Worm (Caenorhabditis elegans) whole organism, L4 larva: ENCODE results near the gene C17C3.24.
A peak's percentile ranks its signal among the peaks of the same experiment; 100 is the strongest.

Experiments
- T20F7.1 ChIP-seq: fragments of 200-800 bp; sonication (Bioruptor generic); optimal IDR thresholded peaks from 2 replicates; lab custom pipeline; 2018; ENCODE audit warnings: mild to moderate bottlenecking, missing genetic modification characterization, missing compliant biosample characterization
- T26A8.4 ChIP-seq: fragments of 200-800 bp; sonication (Bioruptor generic); IDR thresholded peaks from 2 replicates; pipeline ENCODE4 v1.3.6; 2022; ENCODE audit warnings: missing genetic modification characterization, missing compliant biosample characterization
- Y75B8A.6 ChIP-seq: fragments of 200-800 bp; sonication (Bioruptor generic); IDR thresholded peaks from 2 replicates; pipeline ENCODE4 v1.3.6; 2022; ENCODE audit warnings: missing genetic modification reagents, missing genetic modification characterization, missing compliant biosample characterization
- ZK546.5 ChIP-seq, 2 experiments: sonication (generic microtip); optimal IDR thresholded peaks; 2 replicates each; lab custom pipeline; 2017; ENCODE audit warnings: missing biosample characterization in 2 of 2, missing genetic modification characterization in 2 of 2
- aha-1 ChIP-seq: fragments of 150-350 bp; peaks from one replicate; lab custom pipeline; 2014; ENCODE audit warnings: missing biosample characterization, missing genetic modification characterization
- aly-2 ChIP-seq: sonication (generic microtip); optimal IDR thresholded peaks from 2 replicates; lab custom pipeline; 2018; ENCODE audit warnings: missing biosample characterization, missing genetic modification characterization
- ama-1 ChIP-seq: fragments of 150-350 bp; optimal IDR thresholded peaks from 2 replicates; lab custom pipeline; 2014; ENCODE audit warnings: inconsistent platforms, mixed read lengths
- attf-4 ChIP-seq: sonication (generic microtip); optimal IDR thresholded peaks from 3 replicates; lab custom pipeline; 2017; ENCODE audit warnings: missing biosample characterization, missing genetic modification characterization
- ceh-20 ChIP-seq: fragments of 200-800 bp; sonication (Bioruptor generic); IDR thresholded peaks from 2 replicates; pipeline ENCODE4 v1.3.6; 2022; ENCODE audit warnings: missing genetic modification reagents, missing genetic modification characterization, missing compliant biosample characterization
- ceh-44 ChIP-seq: fragments of 200-800 bp; sonication (Bioruptor generic); IDR thresholded peaks from 2 replicates; pipeline ENCODE4 v1.3.6; 2022; ENCODE audit warnings: missing genetic modification reagents, missing genetic modification characterization, missing compliant biosample characterization
- ceh-62 ChIP-seq: sonication (generic microtip); optimal IDR thresholded peaks from 2 replicates; lab custom pipeline; 2017; ENCODE audit warnings: missing biosample characterization, missing genetic modification characterization
- ceh-82 ChIP-seq: sonication (generic microtip); optimal IDR thresholded peaks from 2 replicates; lab custom pipeline; 2017; ENCODE audit warnings: missing biosample characterization, missing genetic modification characterization
- ces-1 ChIP-seq: fragments of 150-350 bp; sonication (generic microtip); optimal IDR thresholded peaks from 4 replicates; lab custom pipeline; 2014; ENCODE audit warnings: missing biosample characterization, missing genetic modification reagents, missing genetic modification characterization
- daf-12 ChIP-seq: fragments of 150-350 bp; optimal IDR thresholded peaks from 2 replicates; lab custom pipeline; 2014; ENCODE audit warnings: missing biosample characterization, missing genetic modification reagents, missing genetic modification characterization
- daf-8 ChIP-seq: fragments of 200-800 bp; sonication (Bioruptor generic); IDR thresholded peaks from 2 replicates; pipeline ENCODE4 v1.3.6; 2022; ENCODE audit warnings: missing genetic modification characterization, missing compliant biosample characterization
- dmd-6 ChIP-seq: fragments of 200-800 bp; sonication (Bioruptor generic); IDR thresholded peaks from 2 replicates; pipeline ENCODE4 v1.3.6; 2022; ENCODE audit warnings: missing genetic modification reagents, missing genetic modification characterization, missing compliant biosample characterization
- dpl-1 ChIP-seq: fragments of 150-350 bp; optimal IDR thresholded peaks from 2 replicates; lab custom pipeline; 2014; ENCODE audit warnings: missing biosample characterization, missing genetic modification reagents, missing genetic modification characterization
- dve-1 ChIP-seq: sonication (generic microtip); optimal IDR thresholded peaks from 2 replicates; lab custom pipeline; 2017; ENCODE audit warnings: antibody characterized with exemption, mild to moderate bottlenecking, missing genetic modification characterization, missing compliant biosample characterization; ENCODE audit not compliant: insufficient read depth
- fos-1 ChIP-seq: fragments of 150-350 bp; optimal IDR thresholded peaks from 2 replicates; lab custom pipeline; 2014; ENCODE audit warnings: missing biosample characterization, missing genetic modification characterization
- gei-8 ChIP-seq: fragments of 200-800 bp; sonication (Bioruptor generic); optimal IDR thresholded peaks from 2 replicates; lab custom pipeline; 2018; ENCODE audit warnings: mild to moderate bottlenecking, missing genetic modification characterization, missing compliant biosample characterization
- hlh-11 ChIP-seq: fragments of 200-800 bp; sonication (Bioruptor generic); optimal IDR thresholded peaks from 2 replicates; lab custom pipeline; 2018; ENCODE audit warnings: mild to moderate bottlenecking, missing genetic modification characterization, missing compliant biosample characterization
- hlh-30 ChIP-seq: sonication (generic microtip); optimal IDR thresholded peaks from 2 replicates; lab custom pipeline; 2017; ENCODE audit warnings: antibody characterized with exemption, mild to moderate bottlenecking, missing genetic modification characterization, missing compliant biosample characterization; ENCODE audit not compliant: insufficient read depth
- hmg-1.1 ChIP-seq: fragments of 200-800 bp; sonication (Bioruptor generic); IDR thresholded peaks from 2 replicates; pipeline ENCODE4 v1.3.6; 2022; ENCODE audit warnings: missing genetic modification reagents, missing genetic modification characterization, missing compliant biosample characterization
- lin-1 ChIP-seq: fragments of 200-800 bp; sonication (Bioruptor generic); IDR thresholded peaks from 2 replicates; pipeline ENCODE4 v1.3.6; 2022; ENCODE audit warnings: missing genetic modification reagents, missing genetic modification characterization, missing compliant biosample characterization
- lin-29 ChIP-seq: fragments of 200-800 bp; sonication (Bioruptor generic); IDR thresholded peaks from 2 replicates; pipeline ENCODE4 v1.3.6; 2022; ENCODE audit warnings: missing genetic modification reagents, missing genetic modification characterization, missing compliant biosample characterization
- lin-38 ChIP-seq: fragments of 200-800 bp; sonication (Bioruptor generic); IDR thresholded peaks from 2 replicates; pipeline ENCODE4 v1.3.6; 2022; ENCODE audit warnings: missing genetic modification reagents, missing genetic modification characterization, missing compliant biosample characterization
- lin-39 ChIP-seq: fragments of 150-350 bp; optimal IDR thresholded peaks from 2 replicates; lab custom pipeline; 2014; ENCODE audit warnings: missing biosample characterization, missing genetic modification reagents, missing genetic modification characterization
- lsy-2 ChIP-seq, 2 experiments: fragments of 150-350 bp in 1 of 2; sonication (generic microtip) in 1 of 2; optimal IDR thresholded peaks; 2 replicates each; lab custom pipeline; 2014 to 2017; ENCODE audit warnings: missing biosample characterization in 2 of 2, missing genetic modification characterization in 2 of 2
- madf-9 ChIP-seq: fragments of 200-800 bp; sonication (Bioruptor generic); conservative IDR thresholded peaks from 2 replicates; pipeline ENCODE4 v1.3.6; 2022; ENCODE audit warnings: missing genetic modification reagents, missing genetic modification characterization, missing compliant biosample characterization
- mdl-1 ChIP-seq, 2 experiments: fragments of 150-350 bp in 1 of 2; sonication (generic microtip) in 1 of 2; optimal IDR thresholded peaks; 2 replicates each; lab custom pipeline; 2014 to 2017; ENCODE audit warnings: missing biosample characterization in 2 of 2, missing genetic modification characterization in 2 of 2
- mep-1 ChIP-seq: fragments of 150-350 bp; sonication (generic microtip); optimal IDR thresholded peaks from 3 replicates; lab custom pipeline; 2014; ENCODE audit warnings: missing biosample characterization, missing genetic modification characterization
- mes-2 ChIP-seq: sonication (generic microtip); optimal IDR thresholded peaks from 2 replicates; lab custom pipeline; 2016; ENCODE audit warnings: missing genotype, mild to moderate bottlenecking, missing genetic modification characterization, missing compliant biosample characterization; ENCODE audit not compliant: poor library complexity, severe bottlenecking
- mxl-2 ChIP-seq: fragments of 200-800 bp; sonication (Bioruptor generic); conservative IDR thresholded peaks from 2 replicates; pipeline ENCODE4 v1.3.6; 2022; ENCODE audit warnings: missing genetic modification reagents, missing genetic modification characterization, missing compliant biosample characterization
- mxl-3 ChIP-seq: fragments of 200-800 bp; sonication (Bioruptor generic); optimal IDR thresholded peaks from 2 replicates; lab custom pipeline; 2018; ENCODE audit warnings: mild to moderate bottlenecking, missing genetic modification characterization, missing compliant biosample characterization
- nhr-10 ChIP-seq: fragments of 150-350 bp; optimal IDR thresholded peaks from 2 replicates; lab custom pipeline; 2014; ENCODE audit warnings: missing biosample characterization, missing genetic modification characterization
- nhr-42 ChIP-seq: fragments of 200-800 bp; sonication (Bioruptor generic); IDR thresholded peaks from 2 replicates; pipeline ENCODE4 v1.3.6; 2022; ENCODE audit warnings: missing genetic modification characterization, missing compliant biosample characterization
- nhr-48 ChIP-seq: sonication (generic microtip); optimal IDR thresholded peaks from 2 replicates; lab custom pipeline; 2016; ENCODE audit warnings: mild to moderate bottlenecking, missing genetic modification characterization, missing compliant biosample characterization
- nhr-76 ChIP-seq: fragments of 150-350 bp; optimal IDR thresholded peaks from 2 replicates; lab custom pipeline; 2014; ENCODE audit warnings: missing biosample characterization, missing genetic modification characterization
- pha-4 ChIP-seq, 2 experiments: fragments of 150-350 bp in 1 of 2; fragments of 200-800 bp in 1 of 2; sonication (Bioruptor generic) in 1 of 2; IDR thresholded peaks in 1 of 2; optimal IDR thresholded peaks in 1 of 2; 2 replicates each; pipeline versions ENCODE4 v1.3.6 to Lab custom; 2014 to 2022; ENCODE audit warnings: missing genetic modification characterization in 2 of 2, missing genetic modification reagents in 2 of 2, missing biosample characterization in 1 of 2, missing compliant biosample characterization in 1 of 2
- php-3 ChIP-seq: fragments of 200-800 bp; sonication (Bioruptor generic); IDR thresholded peaks from 2 replicates; pipeline ENCODE4 v1.3.6; 2022; ENCODE audit warnings: missing genetic modification reagents, missing genetic modification characterization, missing compliant biosample characterization
- saeg-2 ChIP-seq: fragments of 200-800 bp; sonication (Bioruptor generic); IDR thresholded peaks from 2 replicates; pipeline ENCODE4 v1.3.6; 2022; ENCODE audit warnings: missing genetic modification reagents, missing genetic modification characterization, missing compliant biosample characterization
- sdz-12 ChIP-seq: fragments of 200-800 bp; sonication (Bioruptor generic); optimal IDR thresholded peaks from 2 replicates; lab custom pipeline; 2018; ENCODE audit warnings: mild to moderate bottlenecking, missing genetic modification characterization, missing compliant biosample characterization
- skn-1 ChIP-seq: fragments of 150-350 bp; optimal IDR thresholded peaks from 2 replicates; lab custom pipeline; 2014; ENCODE audit warnings: missing biosample characterization, missing genetic modification characterization
- spr-3 ChIP-seq: fragments of 200-800 bp; sonication (Bioruptor generic); optimal IDR thresholded peaks from 2 replicates; lab custom pipeline; 2018; ENCODE audit warnings: mild to moderate bottlenecking, missing genetic modification characterization, missing compliant biosample characterization
- unc-130 ChIP-seq: sonication (generic microtip); optimal IDR thresholded peaks from 2 replicates; lab custom pipeline; 2016; ENCODE audit warnings: missing genetic modification reagents, missing genetic modification characterization, missing compliant biosample characterization
- vab-7 ChIP-seq: fragments of 200-800 bp; sonication (Bioruptor generic); IDR thresholded peaks from 2 replicates; pipeline ENCODE4 v1.3.6; 2022; ENCODE audit warnings: missing genetic modification reagents, missing genetic modification characterization, missing compliant biosample characterization
- zfp-2 ChIP-seq: sonication (generic microtip); optimal IDR thresholded peaks from 2 replicates; lab custom pipeline; 2016; ENCODE audit warnings: mild to moderate bottlenecking, missing genetic modification characterization, missing compliant biosample characterization
- zfp-3 ChIP-seq: fragments of 200-800 bp; sonication (Bioruptor generic); conservative IDR thresholded peaks from 2 replicates; pipeline ENCODE4 v1.3.6; 2022; ENCODE audit warnings: missing genetic modification reagents, missing genetic modification characterization, missing compliant biosample characterization

Gene C17C3.24

ce11 chrII:5574925-5575324 is 33.3 kb upstream of the C17C3.24 start (continued):
- TF ChIP-seq mep-1 (tag; lab: Kevin White, UChicago) = peak; percentile 42
- TF ChIP-seq zfp-2 = no peak
- peak; percentile 2 for TF ChIP-seq T20F7.1 (GFP tag; lab: Kevin White, UChicago)
- peak in 1 of 2 experiments; percentile 30 for TF ChIP-seq lsy-2 (tag; optimal IDR thresholded peaks at IDR 0.05; lab: Kevin White, UChicago)
- no peak for TF ChIP-seq daf-12
- TF ChIP-seq ZK546.5 (tag; optimal IDR thresholded peaks at IDR 0.05; lab: Kevin White, UChicago) = no peak
- peak; percentile 28 for TF ChIP-seq lin-38 (GFP tag; lab: Robert Waterston, UW)
- peak; percentile 56 for TF ChIP-seq aha-1 (tag; lab: Kevin White, UChicago)
- TF ChIP-seq Y75B8A.6 = 0 out of 2 replicates have a peak, but pooled peaks have one; percentile 24
- TF ChIP-seq madf-9 = no peak

- TF ChIP-seq ceh-44 (GFP tag; lab: Robert Waterston, UW) (no peak), mxl-3 (GFP tag; lab: Kevin White, UChicago) (peak; percentile 6), lin-1 (GFP tag; lab: Robert Waterston, UW) (peak; percentile 32; the same call in 1 of the 2 replicates), hmg-1.1 (peak; percentile 51), hlh-11 (peak; percentile 64), ceh-62 (tag; lab: Kevin White, UChicago) (no peak), mdl-1 (tag; optimal IDR thresholded peaks at IDR 0.05; lab: Kevin White, UChicago) (peak in 1 of 2 experiments; percentile 46), vab-7 (no peak), T26A8.4 (GFP tag; lab: Robert Waterston, UW) (no peak), spr-3 (GFP tag; lab: Kevin White, UChicago) (no peak), sdz-12 (GFP tag; lab: Kevin White, UChicago) (no peak), skn-1 (no peak), zfp-3 (GFP tag; lab: Robert Waterston, UW) (no peak), lin-39 (tag; lab: Kevin White, UChicago) (no peak), unc-130 (no peak), gei-8 (GFP tag; lab: Kevin White, UChicago) (no peak), ama-1 (no peak), lin-29 (GFP tag; lab: Robert Waterston, UW) (no peak), dmd-6 (GFP tag; lab: Robert Waterston, UW) (peak; percentile 57), ces-1 (GFP tag; lab: Kevin White, UChicago) (no peak), mep-1 (tag; lab: Kevin White, UChicago) (peak; percentile 57), aha-1 (tag; lab: Kevin White, UChicago) (peak; percentile 82), saeg-2 (GFP tag; lab: Robert Waterston, UW) (no peak), php-3 (GFP tag; lab: Robert Waterston, UW) (no peak), ceh-20 (GFP tag; lab: Robert Waterston, UW) (peak; percentile 49; the same call in 1 of the 2 replicates), dve-1 (tag; lab: Kevin White, UChicago) (peak; percentile 55), nhr-10 (tag; lab: Kevin White, UChicago) (peak; percentile 87), aly-2 (tag; lab: Kevin White, UChicago) (no peak), ceh-82 (tag; lab: Kevin White, UChicago) (no peak), pha-4 (GFP tag; IDR thresholded peaks at IDR 0.05; lab: Robert Waterston, UW) (no peak), pha-4 (tag; optimal IDR thresholded peaks at IDR 0.05; lab: Kevin White, UChicago) (no peak), fos-1 (no peak), mxl-2 (GFP tag; lab: Robert Waterston, UW) (no peak), nhr-48 (tag; lab: Kevin White, UChicago) (peak; percentile 58), hlh-30 (tag; lab: Kevin White, UChicago) (peak; percentile 52), nhr-76 (tag; lab: Kevin White, UChicago) (no peak), nhr-42 (GFP tag; lab: Robert Waterston, UW) (no peak), T20F7.1 (GFP tag; lab: Kevin White, UChicago) (peak; percentile 13), attf-4 (tag; lab: Kevin White, UChicago) (no peak), daf-8 (GFP tag; lab: Robert Waterston, UW) (no peak), mes-2 (tag; lab: Kevin White, UChicago) (peak; percentile 22), dpl-1 (peak; percentile 22)
These were observed 30.6 kb upstream of the C17C3.24 start for ce11 chrII:5572082-5572746.
